Fruit fly (Drosophila melanogaster) whole organism, wandering third instar larva: ENCODE measurements around the gene CG4375.
A peak's percentile ranks its signal among the peaks of the same experiment; 100 is the strongest.

Experiments
- Sp1 ChIP-seq: fragments of 200-800 bp; sonication (Bioruptor generic); optimal IDR thresholded peaks from 3 replicates; lab custom pipeline; 2019; ENCODE audit warnings: missing biosample characterization, mild to moderate bottlenecking, missing genetic modification characterization, moderate library complexity
- Vsx2 ChIP-seq: fragments of 200-300, 225-300 bp; sonication (Bioruptor generic); optimal IDR thresholded peaks from 2 replicates; lab custom pipeline; 2018; ENCODE audit warnings: missing biosample characterization, missing genetic modification characterization; ENCODE audit not compliant: partially characterized antibody
- br ChIP-seq: fragments of 200-800 bp; sonication (Bioruptor generic); optimal IDR thresholded peaks from 2 replicates; lab custom pipeline; 2016; ENCODE audit warnings: missing biosample characterization, missing genetic modification characterization
- lola ChIP-seq: fragments of >200 bp; optimal IDR thresholded peaks from 2 replicates; lab custom pipeline; 2017; ENCODE audit warnings: missing biosample characterization, missing genetic modification characterization
- pan ChIP-seq: fragments of >200 bp; optimal IDR thresholded peaks from 2 replicates; lab custom pipeline; 2017
- tai ChIP-seq: sonication (Bioruptor generic); optimal IDR thresholded peaks from 2 replicates; lab custom pipeline; 2016; ENCODE audit warnings: missing biosample characterization, missing genetic modification characterization
- usp ChIP-seq: fragments of >200 bp; optimal IDR thresholded peaks from 2 replicates; lab custom pipeline; 2017; ENCODE audit warnings: missing biosample characterization, missing genetic modification characterization

DNA sequence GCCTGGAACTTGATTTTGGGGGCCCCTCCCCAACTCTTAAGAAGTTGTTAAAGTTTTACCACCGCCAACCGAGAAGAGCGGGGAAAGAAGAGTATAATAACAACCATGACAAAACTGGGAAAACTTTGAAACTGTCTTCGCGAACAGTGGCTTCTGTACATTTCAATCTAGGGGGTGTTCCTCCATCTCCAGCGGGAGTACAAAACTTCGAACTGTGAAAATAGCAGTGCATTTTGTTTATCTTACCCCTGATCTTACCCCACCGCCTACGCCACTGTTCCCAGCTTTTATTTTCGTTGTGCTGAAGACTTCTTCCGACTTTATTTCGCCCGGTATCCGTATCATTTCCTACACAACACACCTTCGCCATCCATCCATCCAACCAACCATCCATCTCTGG lies 44.2 kb upstream of the CG4375 start:
- TF ChIP-seq br (GFP tag; lab: Kevin White, UChicago), result peak; percentile 20
- TF ChIP-seq Vsx2, result no peak
- no peak for TF ChIP-seq pan (lab: Kevin White, UChicago)
- TF ChIP-seq lola (GFP tag; lab: Kevin White, UChicago), result no peak
- no peak for TF ChIP-seq tai
- TF ChIP-seq usp (GFP tag; lab: Kevin White, UChicago), result no peak
- peak; percentile 20 for TF ChIP-seq Sp1 (GFP tag; lab: Kevin White, UChicago)
